Fruit fly (Drosophila melanogaster) whole organism, prepupa: ENCODE results near the gene mRpL45.
A peak's percentile ranks its signal among the peaks of the same experiment; 100 is the strongest.

Experiments used
- CG7368 ChIP-seq: fragments of 200-800 bp; sonication (Bioruptor generic); optimal IDR thresholded peaks from 3 replicates; lab custom pipeline; 2016; ENCODE audit warnings: missing biosample characterization, missing genetic modification characterization
- CG8632 ChIP-seq: fragments of 200-800 bp; sonication (Bioruptor generic); optimal IDR thresholded peaks from 3 replicates; lab custom pipeline; 2016; ENCODE audit warnings: missing biosample characterization, missing genetic modification characterization
- Eip93F ChIP-seq: fragments of 200-800 bp; sonication (Bioruptor generic); optimal IDR thresholded peaks from 2 replicates; lab custom pipeline; 2016; ENCODE audit warnings: missing biosample characterization, mild to moderate bottlenecking, missing genetic modification characterization
- Lpt ChIP-seq: fragments of 200-800 bp; sonication (Bioruptor generic); optimal IDR thresholded peaks from 3 replicates; lab custom pipeline; 2016; ENCODE audit warnings: missing biosample characterization, missing genetic modification characterization
- Met ChIP-seq: fragments of 200-800 bp; sonication (Bioruptor generic); optimal IDR thresholded peaks from 3 replicates; lab custom pipeline; 2016; ENCODE audit warnings: missing biosample characterization, missing genetic modification characterization
- Smox ChIP-seq: fragments of 200-800 bp; sonication (Bioruptor generic); optimal IDR thresholded peaks from 3 replicates; lab custom pipeline; 2016; ENCODE audit warnings: missing biosample characterization, missing genetic modification characterization
- dsx ChIP-seq: fragments of 200-800 bp; optimal IDR thresholded peaks from 3 replicates; lab custom pipeline; 2019; ENCODE audit warnings: missing biosample characterization, mild to moderate bottlenecking, missing genetic modification characterization, moderate library complexity; ENCODE audit not compliant: poor library complexity, severe bottlenecking
- esn ChIP-seq: fragments of 200-800 bp; sonication (Bioruptor generic); optimal IDR thresholded peaks from 2 replicates; lab custom pipeline; 2016; ENCODE audit warnings: missing biosample characterization, mild to moderate bottlenecking, missing genetic modification characterization, moderate library complexity
- fkh ChIP-seq: fragments of 200-800 bp; sonication (Bioruptor generic); optimal IDR thresholded peaks from 3 replicates; lab custom pipeline; 2017; ENCODE audit warnings: missing biosample characterization, mild to moderate bottlenecking, missing genetic modification characterization, moderate library complexity

Gene mRpL45

DNA sequence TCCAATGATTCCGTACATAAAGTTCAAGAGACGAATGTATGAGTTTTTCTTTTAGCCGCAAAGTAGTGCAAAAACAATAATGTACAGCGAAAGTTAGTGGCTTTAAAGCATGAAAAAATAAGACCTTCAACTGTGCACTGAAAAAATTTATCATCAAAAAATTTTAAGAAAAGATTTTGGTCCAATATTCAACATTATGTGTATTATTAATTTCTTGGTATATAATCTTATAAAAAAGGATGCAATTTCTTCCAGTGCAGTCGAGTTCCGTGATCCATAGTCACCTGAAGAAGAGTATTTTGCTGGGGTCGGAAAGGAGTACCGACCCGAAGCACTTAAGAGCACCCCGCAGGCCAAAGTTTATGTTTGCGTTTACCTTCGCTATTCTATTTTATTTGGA, 50.3 kb downstream of the mRpL45 start (continued):
- TF ChIP-seq Met (GFP tag; lab: Kevin White, UChicago) (peak; percentile 31), dsx (no peak), Smox (GFP tag; lab: Kevin White, UChicago) (peak; percentile 37), Lpt (GFP tag; lab: Kevin White, UChicago) (no peak), CG8632 (GFP tag; lab: Kevin White, UChicago) (peak; percentile 44), Eip93F (GFP tag; lab: Kevin White, UChicago) (no peak), CG7368 (GFP tag; lab: Kevin White, UChicago) (peak; percentile 6)

DNA sequence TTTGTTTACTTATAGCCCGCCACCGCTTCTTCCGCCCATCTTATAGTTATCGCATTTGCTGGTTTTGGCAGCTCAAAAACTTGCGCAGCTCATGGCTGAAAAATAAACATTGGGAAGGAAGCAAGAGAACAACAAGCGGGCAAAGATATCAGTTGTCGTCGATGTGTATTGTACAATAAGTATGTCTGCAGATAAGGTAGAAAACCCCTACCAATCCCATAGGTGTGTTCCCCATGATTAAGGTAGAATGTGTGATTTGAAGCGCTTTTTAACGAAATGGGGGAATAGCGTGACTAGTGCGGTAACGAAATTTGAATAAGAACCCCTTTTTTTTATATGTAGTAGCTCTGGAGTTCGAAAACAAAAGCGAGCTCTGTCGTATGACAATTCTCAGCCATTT, 50.8 kb downstream of the mRpL45 start:
- TF ChIP-seq fkh (GFP tag; lab: Kevin White, UChicago) (peak; percentile 81), esn (GFP tag; lab: Kevin White, UChicago) (no peak)
- TF ChIP-seq, all 60 proteins: peak for 1
